Worm (Caenorhabditis elegans): ENCODE measurements around the gene enri-2.

enri-2 gene

DNA sequence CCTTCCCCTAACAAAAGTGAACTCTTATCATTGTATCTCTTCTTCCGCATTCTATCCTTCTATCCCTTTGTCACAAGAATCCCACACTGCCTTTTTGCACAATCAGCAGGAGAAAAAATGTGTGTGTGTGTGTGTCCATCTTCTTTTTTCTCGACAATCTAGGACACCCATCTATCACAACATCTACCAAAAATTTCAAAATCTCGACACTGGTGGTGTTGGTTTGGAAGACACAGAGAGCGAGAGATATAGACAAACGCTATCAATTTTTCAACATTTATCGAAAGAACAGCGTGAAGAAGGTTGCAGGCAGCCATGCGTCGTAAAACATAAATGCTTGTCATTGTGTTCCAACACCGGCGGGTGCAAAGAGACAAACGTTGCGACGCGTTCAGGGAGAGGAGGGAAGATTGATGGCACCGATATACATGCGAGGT, 36.8 kb upstream of the enri-2 start (continued):
- no peak for TF ChIP-seq mdt-29 (GFP tag; IDR thresholded peaks at IDR 0.05)

DNA sequence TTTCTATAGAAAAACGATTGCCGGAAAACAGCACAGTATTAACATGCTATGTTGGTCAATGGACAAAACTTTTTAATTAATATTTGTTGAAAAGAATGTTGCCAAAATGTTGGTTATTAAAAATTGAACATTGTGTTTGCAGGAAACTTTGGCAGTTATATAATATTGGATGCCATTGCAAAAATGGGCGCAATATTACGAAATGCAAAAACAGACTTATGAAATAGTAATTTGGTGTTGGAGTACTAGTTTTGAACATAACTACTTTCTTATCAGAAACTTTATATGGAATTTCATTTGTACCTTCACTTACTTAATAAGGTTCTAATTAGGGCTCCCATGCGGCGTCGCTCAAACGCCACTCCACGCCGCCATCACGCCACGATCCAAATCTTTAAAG, 35.3 kb upstream of the enri-2 start:
- TF ChIP-seq ctbp-1 (GFP tag; IDR thresholded peaks at IDR 0.05), result no peak
- TF ChIP-seq zip-2 (tag; optimal IDR thresholded peaks at IDR 0.05), result peak; percentile 93

DNA sequence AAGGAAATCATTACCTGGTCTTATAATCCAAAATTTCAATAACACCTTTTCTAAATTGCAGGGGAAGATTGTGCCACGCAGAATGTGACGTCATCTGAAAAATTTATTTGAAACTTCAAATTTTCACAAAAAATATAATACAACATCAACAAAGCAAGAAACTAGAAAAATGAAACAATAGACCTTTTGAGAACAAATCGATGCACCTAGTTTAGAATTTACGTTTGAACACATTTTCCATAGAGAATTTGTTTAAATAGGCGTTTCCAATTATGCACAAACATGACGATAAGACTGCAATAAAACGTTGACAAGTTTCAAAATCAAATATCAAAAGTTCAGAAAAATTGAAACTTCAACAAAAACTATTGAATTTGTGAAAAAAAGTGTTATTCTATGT, 32.8 kb upstream of the enri-2 start, which contains the start of gene fbxa-141:
fbxa-141 (minus strand) TSS at position 101 of the 400 bp plus-strand sequence.
- TF ChIP-seq jun-1 (tag; optimal IDR thresholded peaks at IDR 0.05), result no peak
- TF ChIP-seq hmg-1.1 (GFP tag; IDR thresholded peaks at IDR 0.05), result no peak
- TF ChIP-seq unc-62 (GFP tag; optimal IDR thresholded peaks at IDR 0.05 in 1 of 2), result peak in 1 of 2 experiments; percentile 9
- no peak for TF ChIP-seq unc-62 (tag; optimal IDR thresholded peaks at IDR 0.05)
- TF ChIP-seq daf-16 (GFP tag; optimal IDR thresholded peaks at IDR 0.05), result no peak
- TF ChIP-seq daf-16 (tag; optimal IDR thresholded peaks at IDR 0.05), result peak; percentile 17
- no peak for TF ChIP-seq lim-7 (GFP tag; IDR thresholded peaks at IDR 0.05)
- no peak for TF ChIP-seq hlh-30 (tag; optimal IDR thresholded peaks at IDR 0.05; ENCODE audit: insufficient read depth)

ce11 chrX:14513462-14513861, 32.2 kb upstream of the enri-2 start:
- peak in 1 of 2 experiments; percentile 84 for TF ChIP-seq unc-62 (GFP tag; optimal IDR thresholded peaks at IDR 0.05 in 1 of 2)
- TF ChIP-seq unc-62 (tag; optimal IDR thresholded peaks at IDR 0.05), result no peak
- TF ChIP-seq aha-1 (tag), result peak; percentile 19
- no peak for TF ChIP-seq lin-38 (GFP tag; IDR thresholded peaks at IDR 0.05)
- no peak for TF ChIP-seq egl-27 (tag; optimal IDR thresholded peaks at IDR 0.05)
- TF ChIP-seq mep-1 (tag; optimal IDR thresholded peaks at IDR 0.05), result peak; percentile 46
- TF ChIP-seq hmg-1.1 (GFP tag; IDR thresholded peaks at IDR 0.05), result peak; percentile 30; the same call in 1 of the 2 replicates
- TF ChIP-seq fkh-10 (GFP tag; optimal IDR thresholded peaks at IDR 0.05), result peak; percentile 29

- TF ChIP-seq egl-43 (GFP tag; IDR thresholded peaks at IDR 0.05), result no peak
- no peak for TF ChIP-seq ZK337.2 (GFP tag; IDR thresholded peaks at IDR 0.05)
- peak; percentile 44 for TF ChIP-seq pqm-1 (tag; optimal IDR thresholded peaks at IDR 0.05)
- TF ChIP-seq nhr-41 (GFP tag; IDR thresholded peaks at IDR 0.05), result no peak
- no peak for TF ChIP-seq daf-8 (GFP tag; IDR thresholded peaks at IDR 0.05)
- no peak for TF ChIP-seq F44E2.7 (GFP tag; IDR thresholded peaks at IDR 0.05)
- TF ChIP-seq egl-27 (tag; optimal IDR thresholded peaks at IDR 0.05), result no peak
- TF ChIP-seq nhr-28 (tag; optimal IDR thresholded peaks at IDR 0.05), result peak; percentile 67
- TF ChIP-seq dmd-6 (GFP tag; IDR thresholded peaks at IDR 0.05), result peak; percentile 56
- no peak for TF ChIP-seq lim-7 (GFP tag; IDR thresholded peaks at IDR 0.05)
- TF ChIP-seq attf-4 (tag; optimal IDR thresholded peaks at IDR 0.05), result no peak
- TF ChIP-seq nhr-76 (tag; optimal IDR thresholded peaks at IDR 0.05), result no peak
These were observed 30.6 kb upstream of the enri-2 start, which contains the start of gene gcsh-1 for ce11 chrX:14515028-14515427. Gene gcsh-1, minus strand, starts transcription at chrX:14515073.

DNA sequence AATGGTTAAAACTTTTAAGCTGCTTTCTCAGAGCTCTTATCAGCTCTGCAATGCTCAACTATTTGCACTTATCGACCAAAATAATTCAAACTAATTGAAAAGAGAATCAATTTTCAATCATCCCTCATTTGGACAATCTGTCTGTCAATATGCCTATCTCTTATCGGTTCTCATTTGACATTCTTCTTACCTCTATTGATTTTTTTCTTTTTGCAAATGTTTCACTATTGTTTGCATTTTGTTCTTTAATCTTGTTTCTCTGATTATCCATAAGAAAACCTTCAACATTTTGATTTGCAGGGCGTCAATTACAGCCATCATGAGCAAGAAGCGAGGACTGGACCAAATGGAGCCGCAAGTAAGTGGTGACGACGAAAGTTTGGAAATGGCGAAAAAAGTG, 29.1 kb upstream of the enri-2 start, which contains the start of gene D1025.10:
D1025.10 (plus strand) TSS at position 301 of the 400 bp plus-strand sequence.
- TF ChIP-seq dmd-6 (GFP tag; IDR thresholded peaks at IDR 0.05) (peak; percentile 55; the same call in 1 of the 2 replicates), nhr-41 (GFP tag; IDR thresholded peaks at IDR 0.05) (no peak), dve-1 (tag; optimal IDR thresholded peaks at IDR 0.05; ENCODE audit: insufficient read depth) (peak; percentile 5)

ce11 chrX:14517842-14518241, 27.8 kb upstream of the enri-2 start:
- peak; percentile 85 for TF ChIP-seq aha-1 (tag)
- TF ChIP-seq vab-7 (GFP tag; IDR thresholded peaks at IDR 0.05), result no peak
- 0 out of 2 replicates have a peak, but pooled peaks have one; percentile 10 for TF ChIP-seq egl-43 (GFP tag; IDR thresholded peaks at IDR 0.05)
- TF ChIP-seq set-16 (GFP tag; IDR thresholded peaks at IDR 0.05), result peak; percentile 36

All from whole organism, L4 larva.